Worm (Caenorhabditis elegans) whole organism, L1 larva: Measurements from ENCODE around the gene ZK688.4.

Source experiments
- C04F5.9 ChIP-seq: sonication (generic microtip); optimal IDR thresholded peaks from 2 replicates; lab custom pipeline; 2016; ENCODE audit warnings: missing genetic modification characterization, missing compliant biosample characterization
- C16A3.4 ChIP-seq: fragments of 150-350 bp; optimal IDR thresholded peaks from 2 replicates; lab custom pipeline; 2014; ENCODE audit warnings: missing biosample characterization, missing genetic modification characterization
- F16B12.6 ChIP-seq: fragments of 150-350 bp; optimal IDR thresholded peaks from 2 replicates; lab custom pipeline; 2014; ENCODE audit warnings: missing biosample characterization, missing genetic modification characterization
- aha-1 ChIP-seq: fragments of 150-350 bp; optimal IDR thresholded peaks from 2 replicates; lab custom pipeline; 2014; ENCODE audit warnings: missing biosample characterization, missing genetic modification characterization
- blmp-1 ChIP-seq: fragments of 150-350 bp; optimal IDR thresholded peaks from 2 replicates; lab custom pipeline; 2014; ENCODE audit warnings: missing biosample characterization, missing genetic modification characterization
- ceh-8 ChIP-seq: fragments of 200-800 bp; sonication (Bioruptor generic); optimal IDR thresholded peaks from 2 replicates; lab custom pipeline; 2018; ENCODE audit warnings: mild to moderate bottlenecking, missing genetic modification characterization, moderate library complexity, missing compliant biosample characterization
- ces-1 ChIP-seq: fragments of 150-350 bp; optimal IDR thresholded peaks from 2 replicates; lab custom pipeline; 2014; ENCODE audit warnings: missing biosample characterization, missing genetic modification reagents, missing genetic modification characterization
- dpl-1 ChIP-seq, 3 experiments: fragments of 150-350 bp in 2 of 3; sonication (generic microtip) in 1 of 3; optimal IDR thresholded peaks; 2 replicates each; lab custom pipeline; 2014 to 2017; ENCODE audit warnings: missing biosample characterization in 3 of 3, missing genetic modification characterization in 3 of 3, missing genetic modification reagents in 3 of 3
- dsc-1 ChIP-seq: sonication (generic microtip); optimal IDR thresholded peaks from 2 replicates; lab custom pipeline; 2016; ENCODE audit warnings: mild to moderate bottlenecking, missing genetic modification characterization, missing compliant biosample characterization
- efl-1 ChIP-seq, 4 experiments: fragments of 150-350 bp; optimal IDR thresholded peaks in 3 of 4; peaks in 1 of 4; 1 replicate in 1 of 4; 2 replicates in 3 of 4; lab custom pipeline; 2014; ENCODE audit warnings: missing biosample characterization in 2 of 4, missing genetic modification characterization in 2 of 4, missing genetic modification reagents in 2 of 4
- efl-3 ChIP-seq: fragments of 200-800 bp; sonication (Bioruptor generic); optimal IDR thresholded peaks from 2 replicates; lab custom pipeline; 2018; ENCODE audit warnings: mild to moderate bottlenecking, missing genetic modification characterization, missing compliant biosample characterization
- egl-13 ChIP-seq: sonication (generic microtip); optimal IDR thresholded peaks from 2 replicates; lab custom pipeline; 2016; ENCODE audit warnings: missing genotype, missing genetic modification reagents, missing genetic modification characterization, missing compliant biosample characterization
- egl-27 ChIP-seq, 2 experiments: fragments of 150-350 bp in 1 of 2; sonication (generic microtip); optimal IDR thresholded peaks; 3 replicates each; lab custom pipeline; 2017 to 2018; ENCODE audit warnings: missing biosample characterization in 2 of 2, missing genetic modification characterization in 2 of 2, missing genetic modification reagents in 2 of 2
- elt-3 ChIP-seq, 6 experiments: fragments of 150-350 bp in 1 of 6; sonication (generic microtip); optimal IDR thresholded peaks; 2 replicates each; lab custom pipeline; 2017 to 2018; ENCODE audit warnings: missing biosample characterization in 6 of 6, missing genetic modification characterization in 6 of 6, inconsistent platforms in 1 of 6
- ets-5 ChIP-seq: fragments of 200-800 bp; sonication (Bioruptor generic); IDR thresholded peaks from 2 replicates; pipeline ENCODE4 v1.3.6; 2022; ENCODE audit warnings: missing genetic modification characterization, missing compliant biosample characterization
- fkh-10 ChIP-seq: sonication (generic microtip); optimal IDR thresholded peaks from 2 replicates; lab custom pipeline; 2017; ENCODE audit warnings: missing biosample characterization, missing genetic modification reagents, missing genetic modification characterization
- hlh-17 ChIP-seq: fragments of 200-800 bp; sonication (Bioruptor generic); optimal IDR thresholded peaks from 2 replicates; lab custom pipeline; 2018; ENCODE audit warnings: missing genetic modification characterization, mild to moderate bottlenecking, missing compliant biosample characterization, moderate library complexity, borderline replicate concordance
- jun-1 ChIP-seq: fragments of 150-350 bp; optimal IDR thresholded peaks from 2 replicates; lab custom pipeline; 2014; ENCODE audit warnings: missing biosample characterization, missing genetic modification reagents, missing genetic modification characterization
- lin-14 ChIP-seq: fragments of 200-800 bp; sonication (Bioruptor generic); optimal IDR thresholded peaks from 2 replicates; lab custom pipeline; 2018; ENCODE audit warnings: mild to moderate bottlenecking, missing genetic modification characterization, moderate library complexity, missing compliant biosample characterization
- lin-15B ChIP-seq: fragments of 150-350 bp; sonication (generic microtip); optimal IDR thresholded peaks from 3 replicates; lab custom pipeline; 2014; ENCODE audit warnings: missing biosample characterization, missing genetic modification characterization
- lin-39 ChIP-seq: fragments of 150-350 bp; optimal IDR thresholded peaks from 2 replicates; lab custom pipeline; 2014; ENCODE audit warnings: missing biosample characterization, missing genetic modification reagents, missing genetic modification characterization
- lir-3 ChIP-seq: sonication (generic microtip); optimal IDR thresholded peaks from 2 replicates; lab custom pipeline; 2016; ENCODE audit warnings: mild to moderate bottlenecking, missing genetic modification characterization, moderate library complexity, missing compliant biosample characterization; ENCODE audit not compliant: poor library complexity
- mdl-1 ChIP-seq, 2 experiments: fragments of 150-350 bp; optimal IDR thresholded peaks; 2 replicates each; lab custom pipeline; 2014 to 2017; ENCODE audit warnings: missing biosample characterization in 2 of 2, missing genetic modification characterization in 2 of 2, inconsistent platforms in 1 of 2
- mep-1 ChIP-seq: fragments of 150-350 bp; optimal IDR thresholded peaks from 2 replicates; lab custom pipeline; 2014; ENCODE audit warnings: missing biosample characterization, missing genetic modification characterization
- nhr-11 ChIP-seq: fragments of 150-350 bp; optimal IDR thresholded peaks from 2 replicates; lab custom pipeline; 2014; ENCODE audit warnings: missing biosample characterization, missing genetic modification characterization
- nhr-12 ChIP-seq: sonication (generic microtip); optimal IDR thresholded peaks from 2 replicates; lab custom pipeline; 2017; ENCODE audit warnings: missing biosample characterization, missing genetic modification characterization
- nhr-19 ChIP-seq: fragments of 200-800 bp; sonication (Bioruptor generic); conservative IDR thresholded peaks from 2 replicates; pipeline ENCODE4 v1.3.6; 2022; ENCODE audit warnings: missing genetic modification characterization, missing compliant biosample characterization
- nhr-28 ChIP-seq: fragments of 150-350 bp; optimal IDR thresholded peaks from 2 replicates; lab custom pipeline; 2014; ENCODE audit warnings: missing biosample characterization, missing genetic modification characterization
- nhr-47 ChIP-seq: sonication (generic microtip); optimal IDR thresholded peaks from 2 replicates; lab custom pipeline; 2016; ENCODE audit warnings: mild to moderate bottlenecking, missing genetic modification characterization, moderate library complexity, missing compliant biosample characterization
- nhr-76 ChIP-seq: sonication (generic microtip); optimal IDR thresholded peaks from 2 replicates; lab custom pipeline; 2017; ENCODE audit warnings: missing biosample characterization, missing genetic modification characterization
- nhr-77 ChIP-seq: fragments of 150-350 bp; optimal IDR thresholded peaks from 2 replicates; lab custom pipeline; 2014; ENCODE audit warnings: missing biosample characterization, missing genetic modification characterization
- nhr-84 ChIP-seq: sonication (generic microtip); optimal IDR thresholded peaks from 2 replicates; lab custom pipeline; 2017; ENCODE audit warnings: missing biosample characterization, missing genetic modification characterization
- pax-3 ChIP-seq: fragments of 200-800 bp; sonication (Bioruptor generic); optimal IDR thresholded peaks from 2 replicates; lab custom pipeline; 2018; ENCODE audit warnings: mild to moderate bottlenecking, missing genetic modification characterization, moderate library complexity, missing compliant biosample characterization
- pqm-1 ChIP-seq: sonication (generic microtip); optimal IDR thresholded peaks from 3 replicates; lab custom pipeline; 2017; ENCODE audit warnings: missing biosample characterization, missing genetic modification characterization
- snpc-4 ChIP-seq: fragments of 150-350 bp; optimal IDR thresholded peaks from 2 replicates; lab custom pipeline; 2014; ENCODE audit warnings: missing biosample characterization, missing genetic modification characterization
- snu-23 ChIP-seq: sonication (generic microtip); optimal IDR thresholded peaks from 2 replicates; lab custom pipeline; 2016; ENCODE audit warnings: missing genetic modification characterization, missing compliant biosample characterization
- tbx-2 ChIP-seq: sonication (generic microtip); optimal IDR thresholded peaks from 2 replicates; lab custom pipeline; 2016; ENCODE audit warnings: missing genetic modification characterization, missing compliant biosample characterization
- tlp-1 ChIP-seq: fragments of 150-350 bp; optimal IDR thresholded peaks from 2 replicates; lab custom pipeline; 2014; ENCODE audit warnings: missing biosample characterization, missing genetic modification characterization
- unc-30 ChIP-seq: sonication (generic microtip); optimal IDR thresholded peaks from 2 replicates; lab custom pipeline; 2017; ENCODE audit warnings: missing biosample characterization, missing genetic modification characterization
- unc-62 ChIP-seq: fragments of 150-350 bp; optimal IDR thresholded peaks from 2 replicates; lab custom pipeline; 2014; ENCODE audit warnings: missing biosample characterization, missing genetic modification reagents, missing genetic modification characterization
- vab-15 ChIP-seq: sonication (generic microtip); optimal IDR thresholded peaks from 2 replicates; lab custom pipeline; 2017; ENCODE audit warnings: missing genotype, mild to moderate bottlenecking, missing genetic modification characterization, missing compliant biosample characterization
- xbp-1 ChIP-seq: sonication (generic microtip); optimal IDR thresholded peaks from 2 replicates; lab custom pipeline; 2016; ENCODE audit warnings: missing genetic modification characterization, missing compliant biosample characterization
- ztf-11 ChIP-seq, 2 experiments: sonication (generic microtip); optimal IDR thresholded peaks; 2 replicates each; lab custom pipeline; 2016 to 2017; ENCODE audit warnings: missing genetic modification characterization in 2 of 2, missing biosample characterization in 1 of 2, missing compliant biosample characterization in 1 of 2
- ztf-4 ChIP-seq: fragments of 150-350 bp; optimal IDR thresholded peaks from 2 replicates; lab custom pipeline; 2014; ENCODE audit warnings: missing biosample characterization, missing genetic modification characterization

ZK688.4 gene

ce11 chrIII:7882900-7883299, 11.9 kb upstream of the ZK688.4 start, which contains the start of gene ZK688.9:
ZK688.9 (minus strand) TSS chrIII:7883000.
- no peak for TF ChIP-seq hlh-17
- no peak for TF ChIP-seq nhr-77 (tag; lab: Kevin White, UChicago)
- TF ChIP-seq dsc-1 (tag; lab: Kevin White, UChicago) = no peak
- TF ChIP-seq pqm-1 (tag; lab: Kevin White, UChicago) = no peak
- no peak for TF ChIP-seq tlp-1
- TF ChIP-seq ztf-4 = no peak

- TF ChIP-seq nhr-76 (tag; lab: Kevin White, UChicago) = no peak
- TF ChIP-seq C04F5.9 (tag; lab: Kevin White, UChicago) = no peak
- TF ChIP-seq blmp-1 (tag; lab: Kevin White, UChicago) = no peak
- no peak for TF ChIP-seq dpl-1 (GFP tag; optimal IDR thresholded peaks at IDR 0.05; lab: Kevin White, UChicago)
- no peak for TF ChIP-seq fkh-10 (GFP tag; lab: Kevin White, UChicago)
- no peak for TF ChIP-seq F16B12.6 (tag; lab: Kevin White, UChicago)
- TF ChIP-seq lin-15B (tag; lab: Kevin White, UChicago) = no peak
- TF ChIP-seq pax-3 (tag; lab: Kevin White, UChicago) = no peak
- no peak for TF ChIP-seq unc-30 (tag; lab: Kevin White, UChicago)
- TF ChIP-seq nhr-77 (tag; lab: Kevin White, UChicago) = no peak
- no peak for TF ChIP-seq nhr-84
- TF ChIP-seq tbx-2 (tag; lab: Kevin White, UChicago) = no peak
- TF ChIP-seq, all 84 proteins: peak for 0
Measured at ce11 chrIII:7884863-7885262, 10.0 kb upstream of the ZK688.4 start, which contains the start of gene ZK688.11. ZK688.11 (minus strand) TSS chrIII:7884963.

- TF ChIP-seq C16A3.4 (tag; lab: Kevin White, UChicago) (no peak), efl-1 (optimal IDR thresholded peaks at IDR 0.05; lab: Kevin White, UChicago) (no peak), efl-1 (GFP tag; optimal IDR thresholded peaks at IDR 0.05 in 1 of 2; lab: Kevin White, UChicago) (peak in 1 of 2 experiments; percentile 91)
Measured at ce11 chrIII:7889036-7889435, 5.8 kb upstream of the ZK688.4 start.

- no peak for TF ChIP-seq nhr-12 (tag; lab: Kevin White, UChicago)
- TF ChIP-seq nhr-28 (tag; lab: Kevin White, UChicago) = no peak
- no peak for TF ChIP-seq hlh-17
- peak; percentile 51 for TF ChIP-seq snpc-4 (tag; lab: Kevin White, UChicago)
- TF ChIP-seq jun-1 (tag; lab: Kevin White, UChicago) = peak; percentile 46
- peak; percentile 60 for TF ChIP-seq C16A3.4 (tag; lab: Kevin White, UChicago)
- TF ChIP-seq nhr-47 (tag; lab: Kevin White, UChicago) = peak; percentile 70
- TF ChIP-seq tlp-1 = no peak
- TF ChIP-seq nhr-11 (tag; lab: Kevin White, UChicago) = no peak
- peak; percentile 49 for TF ChIP-seq nhr-77 (tag; lab: Kevin White, UChicago)
- no peak for TF ChIP-seq ces-1 (GFP tag; lab: Kevin White, UChicago)
- peak in 2 of 6 experiments; percentile 41 to 48 for TF ChIP-seq elt-3 (tag; optimal IDR thresholded peaks at IDR 0.05; lab: Kevin White, UChicago)
- no peak for TF ChIP-seq lir-3 (tag; lab: Kevin White, UChicago)
- TF ChIP-seq unc-30 (tag; lab: Kevin White, UChicago) = no peak
- no peak for TF ChIP-seq vab-15 (tag; lab: Kevin White, UChicago)
- no peak for TF ChIP-seq egl-13 (tag; lab: Kevin White, UChicago)
- peak in 1 of 2 experiments; percentile 82 for TF ChIP-seq mdl-1 (tag; optimal IDR thresholded peaks at IDR 0.05; lab: Kevin White, UChicago)
- TF ChIP-seq ets-5 (GFP tag; lab: Robert Waterston, UW) = no peak
- TF ChIP-seq nhr-19 (GFP tag; lab: Robert Waterston, UW) = peak; percentile 57
- TF ChIP-seq ceh-8 = peak; percentile 4
- peak; percentile 91 for TF ChIP-seq lin-14
- TF ChIP-seq efl-3 (GFP tag; lab: Kevin White, UChicago) = no peak
- TF ChIP-seq C04F5.9 (tag; lab: Kevin White, UChicago) = no peak
- no peak for TF ChIP-seq pqm-1 (tag; lab: Kevin White, UChicago)
- TF ChIP-seq aha-1 = no peak
- TF ChIP-seq F16B12.6 (tag; lab: Kevin White, UChicago) = peak; percentile 41
- no peak for TF ChIP-seq lin-39
- TF ChIP-seq mep-1 (tag; lab: Kevin White, UChicago) = peak; percentile 70
- no peak for TF ChIP-seq ztf-11 (tag; optimal IDR thresholded peaks at IDR 0.05; lab: Kevin White, UChicago)
- no peak for TF ChIP-seq unc-62
- TF ChIP-seq snu-23 = peak; percentile 81
- peak; percentile 55 for TF ChIP-seq xbp-1 (tag; lab: Kevin White, UChicago)
- TF ChIP-seq nhr-84 = no peak
- no peak for TF ChIP-seq egl-27 (tag; optimal IDR thresholded peaks at IDR 0.05; lab: Kevin White, UChicago)
Measured at ce11 chrIII:7891573-7892306, 3.1 kb upstream of the ZK688.4 start, which contains the start of the genes ZK688.5 and fahd-1. ZK688.5 (minus strand) TSS chrIII:7891623. fahd-1 (plus strand) TSS chrIII:7892256.
